Fruit fly (Drosophila melanogaster): ENCODE results near the gene Prp18.

Gene Prp18

dm6 chr3R:19058384-19058783 lies 27.3 kb upstream of the Prp18 start:
- no peak for TF ChIP-seq Dfd (GFP tag; optimal IDR thresholded peaks at IDR 0.05)
- TF ChIP-seq Mio (GFP tag; optimal IDR thresholded peaks at IDR 0.05): no peak
- no peak for TF ChIP-seq Vsx2 (GFP tag; optimal IDR thresholded peaks at IDR 0.05; ENCODE audit: partially characterized antibody)
- no peak for TF ChIP-seq rgr (GFP tag; optimal IDR thresholded peaks at IDR 0.05)
- TF ChIP-seq sv (GFP tag; optimal IDR thresholded peaks at IDR 0.05): no peak
- no peak for TF ChIP-seq Abd-B (GFP tag; optimal IDR thresholded peaks at IDR 0.05)
- no peak for TF ChIP-seq br (GFP tag; optimal IDR thresholded peaks at IDR 0.05)
- TF ChIP-seq Rel (GFP tag; optimal IDR thresholded peaks at IDR 0.05): no peak
- no peak for TF ChIP-seq Rel (tag; optimal IDR thresholded peaks at IDR 0.05)
- TF ChIP-seq Hr83 (GFP tag; optimal IDR thresholded peaks at IDR 0.05; ENCODE audit: poor library complexity, severe bottlenecking): no peak
- no peak for TF ChIP-seq dmrt93B (GFP tag; optimal IDR thresholded peaks at IDR 0.05)
- no peak for TF ChIP-seq h (GFP tag; optimal IDR thresholded peaks at IDR 0.05)
- TF ChIP-seq dl (GFP tag; optimal IDR thresholded peaks at IDR 0.05; ENCODE audit: insufficient read depth in 1 of 2, partially characterized antibody in 2 of 2): no peak
- no peak for TF ChIP-seq dsf (GFP tag; optimal IDR thresholded peaks at IDR 0.05; ENCODE audit: borderline replicate concordance)
- no peak for TF ChIP-seq N (GFP tag; optimal IDR thresholded peaks at IDR 0.05)
- TF ChIP-seq HLH106 (tag; optimal IDR thresholded peaks at IDR 0.05): no peak
- TF ChIP-seq Hr78 (GFP tag; optimal IDR thresholded peaks at IDR 0.05): no peak
- no peak for TF ChIP-seq fru (GFP tag; optimal IDR thresholded peaks at IDR 0.05)

dm6 chr3R:19056884-19057283 lies 25.8 kb upstream of the Prp18 start:
- TF ChIP-seq br (GFP tag; optimal IDR thresholded peaks at IDR 0.05) (no peak), Hr83 (GFP tag; optimal IDR thresholded peaks at IDR 0.05; ENCODE audit: poor library complexity, severe bottlenecking) (no peak), Dif (GFP tag; optimal IDR thresholded peaks at IDR 0.05; ENCODE audit: partially characterized antibody) (no peak), jim (GFP tag; optimal IDR thresholded peaks at IDR 0.05) (no peak), Vsx2 (GFP tag; optimal IDR thresholded peaks at IDR 0.05; ENCODE audit: partially characterized antibody) (no peak)

DNA sequence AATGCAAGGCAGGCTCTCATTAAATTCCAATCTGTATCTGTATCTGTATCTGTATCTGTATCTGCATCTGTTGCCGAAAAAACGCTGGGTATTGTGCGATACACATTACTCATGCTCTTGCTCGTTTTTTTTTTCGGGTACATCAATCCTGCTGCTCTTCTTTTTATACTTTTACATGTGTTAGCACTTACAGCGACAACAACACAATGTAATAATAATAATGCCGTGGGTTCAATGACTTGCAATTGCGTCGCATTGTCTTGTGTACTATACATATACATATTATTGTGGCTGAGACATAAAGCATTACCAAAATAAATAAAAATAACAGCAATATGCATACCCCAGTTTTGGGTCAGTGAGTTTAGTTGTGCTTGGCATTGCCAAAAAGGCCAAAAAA lies 23.8 kb upstream of the Prp18 start:
- TF ChIP-seq GATAd (GFP tag; optimal IDR thresholded peaks at IDR 0.05) (no peak), Sp1 (GFP tag; optimal IDR thresholded peaks at IDR 0.05) (no peak), CG9705 (GFP tag; optimal IDR thresholded peaks at IDR 0.05) (no peak), CrebA (GFP tag; optimal IDR thresholded peaks at IDR 0.05; ENCODE audit: borderline replicate concordance) (no peak), CG32264 (GFP tag; optimal IDR thresholded peaks at IDR 0.05) (no peak)

DNA sequence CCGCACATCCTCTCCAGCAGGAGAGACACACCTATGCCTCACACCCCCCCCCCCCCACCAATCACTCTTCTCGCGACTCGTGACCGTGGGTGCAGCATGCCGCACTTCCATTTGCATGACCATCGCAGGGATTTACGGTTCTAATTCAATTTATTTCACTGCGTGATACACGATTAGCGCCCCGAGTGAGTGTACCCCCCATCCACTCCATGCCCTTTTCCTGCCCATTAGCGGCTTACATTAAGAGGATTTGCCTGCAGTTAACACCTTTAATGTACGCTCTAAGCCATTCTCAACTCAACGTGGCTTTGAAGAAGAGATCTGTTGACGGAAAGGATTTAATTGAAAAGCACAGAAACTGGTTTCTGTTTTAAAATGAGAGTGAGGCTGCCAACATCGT lies 21.4 kb upstream of the Prp18 start:
- no peak for TF ChIP-seq Hnf4 (GFP tag; optimal IDR thresholded peaks at IDR 0.05)
- no peak for TF ChIP-seq usp (GFP tag; optimal IDR thresholded peaks at IDR 0.05)
- TF ChIP-seq Dif (GFP tag; optimal IDR thresholded peaks at IDR 0.05; ENCODE audit: partially characterized antibody): no peak
- TF ChIP-seq rgr (GFP tag; optimal IDR thresholded peaks at IDR 0.05): no peak
- TF ChIP-seq OdsH (GFP tag; optimal IDR thresholded peaks at IDR 0.05): no peak
- no peak for TF ChIP-seq br (GFP tag; optimal IDR thresholded peaks at IDR 0.05)
- TF ChIP-seq tai (GFP tag; optimal IDR thresholded peaks at IDR 0.05): no peak
- no peak for TF ChIP-seq Sp1 (GFP tag; optimal IDR thresholded peaks at IDR 0.05)
- TF ChIP-seq dmrt93B (GFP tag; optimal IDR thresholded peaks at IDR 0.05): no peak

DNA sequence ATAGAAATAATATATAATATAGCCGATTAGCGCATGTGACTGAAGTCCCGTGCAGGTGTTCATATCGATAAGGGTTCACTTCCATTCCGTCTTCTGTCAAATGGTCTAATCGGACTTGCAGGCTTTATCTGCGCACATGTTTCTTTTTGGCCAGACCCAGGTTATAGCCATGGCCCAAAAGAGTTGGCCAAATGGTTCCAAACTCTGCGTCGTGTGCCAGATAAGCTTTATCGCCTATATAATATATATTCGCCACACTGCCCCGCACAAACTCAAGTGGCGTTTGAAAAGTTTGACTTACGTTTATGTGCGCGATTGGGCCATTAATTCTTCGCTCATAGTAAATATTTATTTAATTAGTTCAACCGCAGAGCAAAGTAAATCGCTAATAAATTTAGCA lies 20.2 kb upstream of the Prp18 start:
- TF ChIP-seq h (GFP tag; optimal IDR thresholded peaks at IDR 0.05) (peak; percentile 74), Dif (GFP tag; optimal IDR thresholded peaks at IDR 0.05; ENCODE audit: partially characterized antibody) (peak; percentile 5), OdsH (GFP tag; optimal IDR thresholded peaks at IDR 0.05) (no peak)

DNA sequence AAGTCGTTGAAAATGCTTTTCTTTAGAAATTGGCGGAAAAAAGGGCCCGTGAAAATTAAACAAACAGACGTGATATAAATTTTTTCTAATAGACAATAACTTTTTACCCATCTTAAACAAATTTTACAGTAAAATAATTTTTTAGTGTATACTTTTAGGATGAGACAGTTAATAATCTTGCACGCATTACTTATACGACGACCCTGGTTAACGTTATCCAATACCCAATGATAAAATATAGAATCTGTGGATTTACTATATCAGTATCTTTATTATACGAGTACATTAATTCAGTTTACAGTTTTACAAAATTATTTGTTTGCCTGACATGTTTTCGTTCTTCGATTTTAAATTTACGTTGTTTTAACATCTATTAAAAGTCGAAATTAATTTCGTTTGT lies 13.6 kb upstream of the Prp18 start:
- TF ChIP-seq jim (GFP tag; optimal IDR thresholded peaks at IDR 0.05): no peak
- TF ChIP-seq psq (GFP tag; optimal IDR thresholded peaks at IDR 0.05): no peak
- no peak for TF ChIP-seq Abd-B (GFP tag; optimal IDR thresholded peaks at IDR 0.05)

Measured in whole organism, wandering third instar larva.